Fruit fly (Drosophila melanogaster) whole organism, wandering third instar larva: ENCODE measurements around the gene CG7011.

Experiments used
- CG32264 ChIP-seq: fragments of 200-800 bp; sonication (Bioruptor generic); optimal IDR thresholded peaks from 2 replicates; lab custom pipeline; 2016; ENCODE audit warnings: missing biosample characterization, missing genetic modification characterization
- GATAd ChIP-seq: sonication (Bioruptor generic); optimal IDR thresholded peaks from 2 replicates; lab custom pipeline; 2016; ENCODE audit warnings: missing biosample characterization, missing genetic modification characterization
- Mio ChIP-seq: sonication (Bioruptor generic); optimal IDR thresholded peaks from 2 replicates; lab custom pipeline; 2016; ENCODE audit warnings: missing biosample characterization, missing genetic modification characterization
- OdsH ChIP-seq: fragments of 200-800 bp; sonication (Bioruptor generic); optimal IDR thresholded peaks from 2 replicates; lab custom pipeline; 2016; ENCODE audit warnings: missing biosample characterization, mild to moderate bottlenecking, missing genetic modification characterization
- Rel ChIP-seq, 2 experiments: fragments of 200-800 bp; sonication (Bioruptor generic) in 1 of 2; optimal IDR thresholded peaks; 2 replicates in 1 of 2; 3 replicates in 1 of 2; lab custom pipeline; 2016 to 2019; ENCODE audit warnings: mild to moderate bottlenecking in 2 of 2, missing biosample characterization in 2 of 2, missing genetic modification characterization in 2 of 2, moderate library complexity in 1 of 2
- psq ChIP-seq: fragments of 200-800 bp; sonication (Bioruptor generic); optimal IDR thresholded peaks from 3 replicates; lab custom pipeline; 2017; ENCODE audit warnings: missing biosample characterization, mild to moderate bottlenecking, missing genetic modification characterization, moderate library complexity
- usp ChIP-seq: fragments of >200 bp; optimal IDR thresholded peaks from 2 replicates; lab custom pipeline; 2017; ENCODE audit warnings: missing biosample characterization, missing genetic modification characterization

DNA sequence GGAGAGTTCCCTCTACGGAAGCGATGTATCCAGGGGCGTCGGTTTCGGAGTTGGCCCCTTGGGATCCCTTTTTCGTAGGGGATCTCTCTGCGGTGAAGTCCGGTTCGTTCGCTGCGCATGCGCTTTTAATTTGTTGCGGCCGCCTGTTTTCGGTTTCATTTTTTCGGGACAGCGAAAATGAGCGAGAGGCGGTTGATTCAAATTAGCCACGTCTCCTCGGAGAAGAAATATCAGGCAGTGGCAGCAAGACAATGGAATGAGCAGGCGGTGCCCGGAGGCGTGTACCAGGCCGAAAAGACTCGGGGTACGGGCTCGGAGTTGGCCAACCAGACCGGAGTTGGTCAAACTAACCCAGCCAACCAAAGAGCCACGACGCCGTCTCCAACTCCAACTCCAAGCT, 32.8 kb upstream of the CG7011 start:
- TF ChIP-seq psq (GFP tag; lab: Kevin White, UChicago) (no peak), Mio (GFP tag; lab: Kevin White, UChicago) (no peak), GATAd (GFP tag; lab: Kevin White, UChicago) (no peak), OdsH (GFP tag; lab: Kevin White, UChicago) (no peak), usp (GFP tag; lab: Kevin White, UChicago) (no peak), Rel (GFP tag; optimal IDR thresholded peaks at IDR 0.05; lab: Kevin White, UChicago) (no peak), Rel (tag; optimal IDR thresholded peaks at IDR 0.05; lab: Kevin White, UChicago) (no peak), CG32264 (no peak)
